Fruit fly (Drosophila melanogaster): ENCODE data around the gene CG33116.

Gene CG33116

DNA sequence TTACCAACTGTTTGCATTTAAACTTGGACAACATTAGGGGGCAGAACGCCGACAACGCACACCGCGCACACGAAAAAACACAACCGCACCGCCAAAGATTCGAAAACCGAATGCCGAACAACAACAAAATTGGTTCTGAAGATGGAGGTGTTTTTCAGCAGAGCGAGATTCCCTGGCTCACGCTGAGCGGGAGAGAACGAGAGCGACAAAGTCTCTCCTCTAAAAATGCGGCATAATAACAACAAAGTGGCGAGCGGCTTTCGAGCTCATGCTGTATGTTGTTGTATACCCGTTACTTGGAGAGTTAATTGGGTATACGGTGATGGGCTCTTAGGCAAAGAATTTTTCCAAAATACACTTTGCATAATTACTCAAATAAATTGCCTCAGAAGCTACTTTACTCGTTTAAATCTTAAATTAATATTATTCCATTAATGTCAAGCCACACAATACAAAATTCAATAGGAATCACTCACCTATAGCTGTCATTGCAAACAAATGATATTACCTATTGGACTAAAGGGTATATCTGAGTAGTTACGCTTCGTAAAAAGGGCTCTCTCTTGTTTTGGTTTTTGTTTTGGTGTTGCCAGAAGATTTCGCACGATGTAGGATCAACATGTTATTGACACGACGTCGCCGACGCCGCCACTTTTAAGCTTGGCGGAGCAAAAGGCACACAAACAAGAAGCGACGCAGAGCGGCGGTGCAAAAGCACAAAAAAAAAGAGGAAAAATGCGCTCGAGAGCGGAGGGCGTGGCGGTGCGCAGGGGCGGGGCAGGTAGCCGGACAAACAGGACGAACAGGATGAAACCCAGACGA, 39.4 kb downstream of the CG33116 start (continued):
- TF ChIP-seq dsx (GFP tag; optimal IDR thresholded peaks at IDR 0.05; ENCODE audit: poor library complexity, severe bottlenecking) (peak; percentile 97), CG3032 (tag; optimal IDR thresholded peaks at IDR 0.05) (peak; percentile 95), Gug (GFP tag; IDR thresholded peaks at IDR 0.05) (peak; percentile 79), CG8119 (GFP tag; IDR thresholded peaks at IDR 0.05) (peak; percentile 95), salr (GFP tag; optimal IDR thresholded peaks at IDR 0.05) (peak; percentile 77 to 90), Ets21C (GFP tag; optimal IDR thresholded peaks at IDR 0.05) (peak; percentile 88), CG6854 (GFP tag; optimal IDR thresholded peaks at IDR 0.05) (peak; percentile 79), Hr4 (GFP tag; optimal IDR thresholded peaks at IDR 0.05) (peak; percentile 93), eg (GFP tag; IDR thresholded peaks at IDR 0.05) (peak; percentile 73), acj6 (GFP tag; optimal IDR thresholded peaks at IDR 0.05) (peak; percentile 94), Hr39 (GFP tag; optimal IDR thresholded peaks at IDR 0.05) (peak; percentile 94), Eip75B (GFP tag; optimal IDR thresholded peaks at IDR 0.05) (peak; percentile 95), pdm3 (GFP tag; optimal IDR thresholded peaks at IDR 0.05) (peak; percentile 96), CG4318 (GFP tag; optimal IDR thresholded peaks at IDR 0.05) (peak; percentile 93), CG10669 (GFP tag; optimal IDR thresholded peaks at IDR 0.05) (peak; percentile 93), vri (GFP tag; optimal IDR thresholded peaks at IDR 0.05) (peak; percentile 89), fd59A (GFP tag; optimal IDR thresholded peaks at IDR 0.05) (peak; percentile 93), CG7368 (GFP tag; optimal IDR thresholded peaks at IDR 0.05) (peak; percentile 82), Sox14 (GFP tag; optimal IDR thresholded peaks at IDR 0.05) (peak; percentile 96), Eip78C (GFP tag) (peak; percentile 98), CG3919 (GFP tag; optimal IDR thresholded peaks at IDR 0.05) (peak; percentile 93), CG1621 (tag; optimal IDR thresholded peaks at IDR 0.05) (peak; percentile 85), spab (GFP tag; optimal IDR thresholded peaks at IDR 0.05) (peak; percentile 90), cyc (GFP tag; optimal IDR thresholded peaks at IDR 0.05) (peak; percentile 91), CG11294 (GFP tag; IDR thresholded peaks at IDR 0.05) (peak; percentile 52; the same call in 1 of the 2 replicates), CG6163 (GFP tag; IDR thresholded peaks at IDR 0.05) (peak; percentile 74), esn (GFP tag; optimal IDR thresholded peaks at IDR 0.05) (peak; percentile 96), Ets96B (tag; optimal IDR thresholded peaks at IDR 0.05) (peak; percentile 94), Blimp-1 (GFP tag; optimal IDR thresholded peaks at IDR 0.05) (peak; percentile 81), Met (GFP tag; optimal IDR thresholded peaks at IDR 0.05) (peak; percentile 97), CG16779 (tag; optimal IDR thresholded peaks at IDR 0.05) (peak; percentile 86), CG34406 (GFP tag; optimal IDR thresholded peaks at IDR 0.05) (peak; percentile 87), CG8632 (GFP tag; optimal IDR thresholded peaks at IDR 0.05) (peak; percentile 93), CG6808 (GFP tag; optimal IDR thresholded peaks at IDR 0.05) (peak; percentile 92)

dm6 chr2L:19574364-19574763, 41.1 kb downstream of the CG33116 start:
- TF ChIP-seq CG31627 (GFP tag; optimal IDR thresholded peaks at IDR 0.05), result peak; percentile 34
- peak; percentile 35 for TF ChIP-seq fd59A (GFP tag; optimal IDR thresholded peaks at IDR 0.05)
- TF ChIP-seq vri (GFP tag; optimal IDR thresholded peaks at IDR 0.05), result no peak
- peak; percentile 37 for TF ChIP-seq pdm3 (GFP tag; optimal IDR thresholded peaks at IDR 0.05)
- TF ChIP-seq fd85E (GFP tag; optimal IDR thresholded peaks at IDR 0.05), result no peak
- TF ChIP-seq CG8319 (GFP tag; optimal IDR thresholded peaks at IDR 0.05), result no peak
- no peak for TF ChIP-seq CG1621 (tag; optimal IDR thresholded peaks at IDR 0.05)
- TF ChIP-seq CG6854 (GFP tag; optimal IDR thresholded peaks at IDR 0.05), result no peak
- peak; percentile 39 for TF ChIP-seq Sox14 (GFP tag; optimal IDR thresholded peaks at IDR 0.05)
- peak; percentile 57 for TF ChIP-seq Hr4 (GFP tag; optimal IDR thresholded peaks at IDR 0.05)
- TF ChIP-seq Lpt (GFP tag; optimal IDR thresholded peaks at IDR 0.05), result no peak
- peak; percentile 62 for TF ChIP-seq OdsH (GFP tag; optimal IDR thresholded peaks at IDR 0.05)
- TF ChIP-seq Sox102F (GFP tag; optimal IDR thresholded peaks at IDR 0.05), result peak; percentile 24
- no peak for TF ChIP-seq Eip93F (GFP tag; optimal IDR thresholded peaks at IDR 0.05)
- TF ChIP-seq fkh (GFP tag; optimal IDR thresholded peaks at IDR 0.05), result no peak
- peak; percentile 64 for TF ChIP-seq CG3919 (GFP tag; optimal IDR thresholded peaks at IDR 0.05)
- peak; percentile 66 for TF ChIP-seq CG32006 (GFP tag; optimal IDR thresholded peaks at IDR 0.05)
- TF ChIP-seq cyc (GFP tag; optimal IDR thresholded peaks at IDR 0.05), result peak; percentile 31
- TF ChIP-seq Sox15 (GFP tag; optimal IDR thresholded peaks at IDR 0.05), result no peak
- TF ChIP-seq CG11902 (GFP tag; optimal IDR thresholded peaks at IDR 0.05), result no peak
- TF ChIP-seq CG34406 (GFP tag; optimal IDR thresholded peaks at IDR 0.05), result peak; percentile 26
- peak; percentile 70 for TF ChIP-seq CG10669 (GFP tag; optimal IDR thresholded peaks at IDR 0.05)
- peak; percentile 13 for TF ChIP-seq Ets21C (GFP tag; optimal IDR thresholded peaks at IDR 0.05)
- TF ChIP-seq CG15336 (GFP tag; IDR thresholded peaks at IDR 0.05), result peak; percentile 42; the same call in 1 of the 2 replicates
- no peak for TF ChIP-seq Blimp-1 (GFP tag; optimal IDR thresholded peaks at IDR 0.05)
- TF ChIP-seq CG6163 (GFP tag; IDR thresholded peaks at IDR 0.05), result peak; percentile 62
- TF ChIP-seq CG8119 (GFP tag; IDR thresholded peaks at IDR 0.05), result 0 out of 3 replicates have a peak, but pooled peaks have one; percentile 55
- peak; percentile 69 for TF ChIP-seq CG6276 (GFP tag; optimal IDR thresholded peaks at IDR 0.05)
- TF ChIP-seq Eip78C (GFP tag), result peak; percentile 89
